Comparison of ENCODE assay signal across 2 worm cellular contexts in the genomic region with DNA sequence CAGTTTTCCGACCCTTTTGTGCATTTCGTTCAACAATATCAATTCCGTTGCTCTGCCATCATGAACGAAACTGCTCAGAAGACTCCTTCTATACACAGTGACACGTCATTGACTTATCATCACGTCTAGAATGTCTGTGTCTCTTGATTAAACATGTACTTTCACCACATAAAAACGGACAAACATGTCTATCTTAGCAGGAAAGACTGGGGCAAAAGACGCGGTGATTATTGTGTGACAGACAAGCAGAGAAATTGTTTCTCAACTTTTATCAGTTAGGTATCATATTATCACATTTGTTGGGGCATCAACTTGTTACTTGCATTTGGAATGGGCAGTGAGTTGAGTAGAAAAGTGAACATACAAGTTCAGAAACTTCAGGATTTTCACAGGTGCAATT.
TF ChIP-seq lines count a peak whose summit lies in the region.

No protein-coding gene starts in this region.

TF ChIP-seq in whole organism, L1 larva, 84 proteins besides CTCF, POLR2A, EP300 and RAD21 (continued from another document):
- no peak for TF ChIP-seq ceh-8 (GFP tag; optimal IDR thresholded peaks at IDR 0.05; lab: Kevin White, UChicago)
- TF ChIP-seq lin-14 (GFP tag; optimal IDR thresholded peaks at IDR 0.05; lab: Kevin White, UChicago), result peak; percentile 37
- peak; percentile 26 for TF ChIP-seq snu-23 (GFP tag; optimal IDR thresholded peaks at IDR 0.05; lab: Kevin White, UChicago)
- TF ChIP-seq lin-35 (GFP tag; optimal IDR thresholded peaks at IDR 0.05; lab: Kevin White, UChicago), result peak in 1 of 2 experiments; percentile 50
- no peak for TF ChIP-seq efl-1 (optimal IDR thresholded peaks at IDR 0.05; lab: Kevin White, UChicago)
- peak in 1 of 2 experiments; percentile 64 for TF ChIP-seq efl-1 (GFP tag; optimal IDR thresholded peaks at IDR 0.05 in 1 of 2; lab: Kevin White, UChicago)
- TF ChIP-seq vab-15 (tag; optimal IDR thresholded peaks at IDR 0.05; lab: Kevin White, UChicago), result no peak

TF ChIP-seq in whole organism, L4 larva, 104 proteins besides CTCF, POLR2A, EP300 and RAD21 (continued from another document):
- TF ChIP-seq ztf-11 (tag; optimal IDR thresholded peaks at IDR 0.05; lab: Kevin White, UChicago) (no peak), set-16 (GFP tag; IDR thresholded peaks at IDR 0.05; lab: Robert Waterston, UW) (no peak), daf-19 (GFP tag; conservative IDR thresholded peaks at IDR 0.05; lab: Robert Waterston, UW) (no peak), lsy-2 (tag; optimal IDR thresholded peaks at IDR 0.05; lab: Kevin White, UChicago) (no peak), hmg-1.1 (GFP tag; IDR thresholded peaks at IDR 0.05; lab: Robert Waterston, UW) (no peak), nhr-77 (tag; optimal IDR thresholded peaks at IDR 0.05; lab: Kevin White, UChicago) (peak; percentile 26), ces-1 (GFP tag; optimal IDR thresholded peaks at IDR 0.05; lab: Kevin White, UChicago) (no peak), duxl-1 (tag; optimal IDR thresholded peaks at IDR 0.05; lab: Kevin White, UChicago; ENCODE audit: poor library complexity) (no peak), cey-2 (tag; optimal IDR thresholded peaks at IDR 0.05; lab: Kevin White, UChicago; ENCODE audit: borderline replicate concordance, insufficient read depth) (no peak), F26F4.8 (GFP tag; conservative IDR thresholded peaks at IDR 0.05; lab: Robert Waterston, UW) (no peak), Y75B8A.6 (GFP tag; IDR thresholded peaks at IDR 0.05; lab: Robert Waterston, UW) (no peak), mdl-1 (tag; optimal IDR thresholded peaks at IDR 0.05; lab: Kevin White, UChicago) (no peak), tra-1 (GFP tag; IDR thresholded peaks at IDR 0.05; lab: Robert Waterston, UW) (0 out of 2 replicates have a peak, but pooled peaks have one; percentile 31), fkh-10 (GFP tag; optimal IDR thresholded peaks at IDR 0.05; lab: Kevin White, UChicago) (no peak), ceh-32 (tag; optimal IDR thresholded peaks at IDR 0.05; lab: Kevin White, UChicago; ENCODE audit: poor library complexity) (no peak), nhr-111 (GFP tag; optimal IDR thresholded peaks at IDR 0.05; lab: Kevin White, UChicago) (no peak), nhr-48 (tag; optimal IDR thresholded peaks at IDR 0.05; lab: Kevin White, UChicago) (peak; percentile 42), gei-8 (GFP tag; optimal IDR thresholded peaks at IDR 0.05; lab: Kevin White, UChicago) (peak; percentile 25), zfp-2 (tag; optimal IDR thresholded peaks at IDR 0.05; lab: Kevin White, UChicago) (no peak), lin-38 (GFP tag; IDR thresholded peaks at IDR 0.05; lab: Robert Waterston, UW) (no peak), aha-1 (tag; lab: Kevin White, UChicago) (peak; percentile 87), pha-4 (GFP tag; IDR thresholded peaks at IDR 0.05; lab: Robert Waterston, UW) (0 out of 2 replicates have a peak, but pooled peaks have one; percentile 23), pha-4 (tag; optimal IDR thresholded peaks at IDR 0.05; lab: Kevin White, UChicago) (no peak), aly-2 (tag; optimal IDR thresholded peaks at IDR 0.05; lab: Kevin White, UChicago) (no peak), nhr-42 (GFP tag; IDR thresholded peaks at IDR 0.05; lab: Robert Waterston, UW) (no peak), T26A8.4 (GFP tag; IDR thresholded peaks at IDR 0.05; lab: Robert Waterston, UW) (no peak), mxl-3 (GFP tag; optimal IDR thresholded peaks at IDR 0.05; lab: Kevin White, UChicago) (peak; percentile 40), daf-8 (GFP tag; IDR thresholded peaks at IDR 0.05; lab: Robert Waterston, UW) (no peak), D1046.2 (GFP tag; IDR thresholded peaks at IDR 0.05; lab: Robert Waterston, UW) (no peak), daf-12 (tag; optimal IDR thresholded peaks at IDR 0.05; lab: Kevin White, UChicago) (no peak), nhr-102 (tag; optimal IDR thresholded peaks at IDR 0.05; lab: Kevin White, UChicago) (peak; percentile 45), unc-130 (GFP tag; optimal IDR thresholded peaks at IDR 0.05; lab: Kevin White, UChicago) (no peak), dmd-6 (GFP tag; IDR thresholded peaks at IDR 0.05; lab: Robert Waterston, UW) (peak; percentile 85), ceh-44 (GFP tag; IDR thresholded peaks at IDR 0.05; lab: Robert Waterston, UW) (no peak), dpl-1 (GFP tag; optimal IDR thresholded peaks at IDR 0.05; lab: Kevin White, UChicago) (peak; percentile 32), zag-1 (tag; optimal IDR thresholded peaks at IDR 0.05; lab: Kevin White, UChicago) (no peak), sdz-12 (GFP tag; optimal IDR thresholded peaks at IDR 0.05; lab: Kevin White, UChicago) (no peak), tag-97 (GFP tag; IDR thresholded peaks at IDR 0.05; lab: Robert Waterston, UW) (no peak), T20F7.1 (GFP tag; optimal IDR thresholded peaks at IDR 0.05; lab: Kevin White, UChicago) (no peak), madf-5 (GFP tag; IDR thresholded peaks at IDR 0.05; lab: Robert Waterston, UW) (no peak), zip-2 (tag; optimal IDR thresholded peaks at IDR 0.05; lab: Kevin White, UChicago) (no peak), mep-1 (tag; optimal IDR thresholded peaks at IDR 0.05; lab: Kevin White, UChicago) (peak; percentile 63), F37D6.2 (tag; optimal IDR thresholded peaks at IDR 0.05; lab: Kevin White, UChicago) (no peak), php-3 (GFP tag; IDR thresholded peaks at IDR 0.05; lab: Robert Waterston, UW) (peak; percentile 83), egl-27 (tag; optimal IDR thresholded peaks at IDR 0.05; lab: Kevin White, UChicago) (no peak), F44E2.7 (GFP tag; IDR thresholded peaks at IDR 0.05; lab: Robert Waterston, UW) (no peak), fos-1 (tag; optimal IDR thresholded peaks at IDR 0.05; lab: Kevin White, UChicago) (no peak), ZK337.2 (GFP tag; IDR thresholded peaks at IDR 0.05; lab: Robert Waterston, UW) (no peak), F49E8.2 (tag; optimal IDR thresholded peaks at IDR 0.05; lab: Kevin White, UChicago; ENCODE audit: borderline replicate concordance) (no peak), rbr-2 (tag; optimal IDR thresholded peaks at IDR 0.05; lab: Kevin White, UChicago) (no peak), R02D3.7 (tag; optimal IDR thresholded peaks at IDR 0.05; lab: Kevin White, UChicago) (no peak), nhr-28 (tag; optimal IDR thresholded peaks at IDR 0.05; lab: Kevin White, UChicago) (peak; percentile 78), jun-1 (tag; optimal IDR thresholded peaks at IDR 0.05; lab: Kevin White, UChicago) (no peak), hlh-30 (tag; optimal IDR thresholded peaks at IDR 0.05; lab: Kevin White, UChicago; ENCODE audit: insufficient read depth) (peak; percentile 61), ctbp-1 (GFP tag; IDR thresholded peaks at IDR 0.05; lab: Robert Waterston, UW) (no peak), nhr-10 (tag; optimal IDR thresholded peaks at IDR 0.05; lab: Kevin White, UChicago) (no peak), nhr-6 (tag; optimal IDR thresholded peaks at IDR 0.05; lab: Kevin White, UChicago) (peak; percentile 58), dve-1 (tag; optimal IDR thresholded peaks at IDR 0.05; lab: Kevin White, UChicago; ENCODE audit: insufficient read depth) (peak; percentile 96), pqm-1 (tag; optimal IDR thresholded peaks at IDR 0.05; lab: Kevin White, UChicago) (peak; percentile 81), lin-1 (GFP tag; IDR thresholded peaks at IDR 0.05; lab: Robert Waterston, UW) (peak; percentile 81), lin-39 (tag; optimal IDR thresholded peaks at IDR 0.05; lab: Kevin White, UChicago) (no peak), Y48G9A.11 (GFP tag; IDR thresholded peaks at IDR 0.05; lab: Robert Waterston, UW) (no peak), F10B5.3 (tag; optimal IDR thresholded peaks at IDR 0.05; lab: Kevin White, UChicago) (no peak)
